Worm (Caenorhabditis elegans) whole organism, L2 larva: ENCODE measurements around the gene F14F9.3.

ENCODE experiments used
- C34F6.9 ChIP-seq: fragments of 150-350 bp; optimal IDR thresholded peaks from 2 replicates; lab custom pipeline; 2014; ENCODE audit warnings: missing biosample characterization, missing genetic modification characterization
- F13H6.1 ChIP-seq: sonication (generic microtip); optimal IDR thresholded peaks from 2 replicates; lab custom pipeline; 2016; ENCODE audit warnings: missing genetic modification characterization, missing compliant biosample characterization
- R02D3.7 ChIP-seq: fragments of 150-350 bp; optimal IDR thresholded peaks from 2 replicates; lab custom pipeline; 2014; ENCODE audit warnings: missing biosample characterization, missing genetic modification characterization
- Y55F3AM.14 ChIP-seq: fragments of 200-800 bp; sonication (Bioruptor generic); optimal IDR thresholded peaks from 2 replicates; lab custom pipeline; 2018; ENCODE audit warnings: mild to moderate bottlenecking, missing genetic modification characterization, missing compliant biosample characterization
- alr-1 ChIP-seq: fragments of 150-350 bp; optimal IDR thresholded peaks from 2 replicates; lab custom pipeline; 2014; ENCODE audit warnings: missing biosample characterization, missing genetic modification characterization
- aly-2 ChIP-seq: fragments of 150-350 bp; optimal IDR thresholded peaks from 2 replicates; lab custom pipeline; 2014; ENCODE audit warnings: missing biosample characterization, missing genetic modification characterization
- ceh-16 ChIP-seq: fragments of 150-350 bp; optimal IDR thresholded peaks from 2 replicates; lab custom pipeline; 2014; ENCODE audit warnings: missing biosample characterization, missing genetic modification characterization
- ceh-82 ChIP-seq: fragments of 150-350 bp; optimal IDR thresholded peaks from 2 replicates; lab custom pipeline; 2014; ENCODE audit warnings: missing biosample characterization, missing genetic modification characterization
- crh-2 ChIP-seq: sonication (generic microtip); optimal IDR thresholded peaks from 2 replicates; lab custom pipeline; 2017; ENCODE audit warnings: missing biosample characterization, missing genetic modification characterization
- dmd-4 ChIP-seq: sonication (generic microtip); optimal IDR thresholded peaks from 2 replicates; lab custom pipeline; 2017; ENCODE audit warnings: missing biosample characterization, missing genetic modification characterization
- egl-27 ChIP-seq: sonication (generic microtip); optimal IDR thresholded peaks from 3 replicates; lab custom pipeline; 2017; ENCODE audit warnings: missing biosample characterization, missing genetic modification reagents, missing genetic modification characterization
- elt-1 ChIP-seq: fragments of 150-350 bp; optimal IDR thresholded peaks from 2 replicates; lab custom pipeline; 2014; ENCODE audit warnings: missing biosample characterization, missing genetic modification characterization
- elt-3 ChIP-seq: sonication (generic microtip); optimal IDR thresholded peaks from 2 replicates; lab custom pipeline; 2017; ENCODE audit warnings: missing biosample characterization, missing genetic modification characterization
- gmeb-1 ChIP-seq: fragments of 150-350 bp; optimal IDR thresholded peaks from 2 replicates; lab custom pipeline; 2014; ENCODE audit warnings: missing biosample characterization, missing genetic modification characterization
- lin-13 ChIP-seq: fragments of 150-350 bp; optimal IDR thresholded peaks from 2 replicates; lab custom pipeline; 2014; ENCODE audit warnings: missing biosample characterization, missing genetic modification reagents, missing genetic modification characterization
- lin-39 ChIP-seq: fragments of 150-350 bp; optimal IDR thresholded peaks from 2 replicates; lab custom pipeline; 2014; ENCODE audit warnings: missing biosample characterization, missing genetic modification reagents, missing genetic modification characterization
- lsy-2 ChIP-seq, 2 experiments: fragments of 150-350 bp in 1 of 2; sonication (generic microtip) in 1 of 2; optimal IDR thresholded peaks; 2 replicates each; lab custom pipeline; 2014 to 2017; ENCODE audit warnings: missing biosample characterization in 2 of 2, missing genetic modification characterization in 2 of 2
- mab-5 ChIP-seq: fragments of 150-350 bp; optimal IDR thresholded peaks from 2 replicates; lab custom pipeline; 2014; ENCODE audit warnings: missing biosample characterization, missing genetic modification characterization
- nhr-10 ChIP-seq: sonication (generic microtip); optimal IDR thresholded peaks from 2 replicates; lab custom pipeline; 2017; ENCODE audit warnings: missing biosample characterization, missing genetic modification characterization
- nhr-11 ChIP-seq: fragments of 150-350 bp; optimal IDR thresholded peaks from 2 replicates; lab custom pipeline; 2014; ENCODE audit warnings: missing biosample characterization, missing genetic modification characterization
- nhr-12 ChIP-seq: fragments of 150-350 bp; optimal IDR thresholded peaks from 2 replicates; lab custom pipeline; 2014; ENCODE audit warnings: missing biosample characterization, missing genetic modification characterization
- nhr-129 ChIP-seq: fragments of 150-350 bp; optimal IDR thresholded peaks from 2 replicates; lab custom pipeline; 2014; ENCODE audit warnings: missing biosample characterization, missing genetic modification characterization
- nhr-21 ChIP-seq: fragments of 150-350 bp; optimal IDR thresholded peaks from 2 replicates; lab custom pipeline; 2014; ENCODE audit warnings: missing biosample characterization, missing genetic modification characterization
- nhr-23 ChIP-seq: fragments of 150-350 bp; optimal IDR thresholded peaks from 2 replicates; lab custom pipeline; 2014; ENCODE audit warnings: missing biosample characterization, missing genetic modification reagents, missing genetic modification characterization
- nhr-237 ChIP-seq: fragments of 150-350 bp; optimal IDR thresholded peaks from 2 replicates; lab custom pipeline; 2014; ENCODE audit warnings: missing biosample characterization, missing genetic modification characterization
- nhr-6 ChIP-seq: fragments of 150-350 bp; optimal IDR thresholded peaks from 2 replicates; lab custom pipeline; 2014; ENCODE audit warnings: missing biosample characterization, missing genetic modification characterization
- nhr-77 ChIP-seq: fragments of 150-350 bp; optimal IDR thresholded peaks from 2 replicates; lab custom pipeline; 2014; ENCODE audit warnings: missing biosample characterization, missing genetic modification characterization
- sem-4 ChIP-seq: fragments of 150-350 bp; optimal IDR thresholded peaks from 2 replicates; lab custom pipeline; 2014; ENCODE audit warnings: missing biosample characterization, missing genetic modification reagents, missing genetic modification characterization
- skn-1 ChIP-seq: sonication (generic microtip); optimal IDR thresholded peaks from 2 replicates; lab custom pipeline; 2017; ENCODE audit warnings: missing biosample characterization, missing genetic modification characterization
- sma-3 ChIP-seq: sonication (generic microtip); optimal IDR thresholded peaks from 2 replicates; lab custom pipeline; 2016; ENCODE audit warnings: missing genetic modification reagents, missing genetic modification characterization, missing compliant biosample characterization
- sma-9 ChIP-seq, 2 experiments: fragments of 150-350 bp in 1 of 2; sonication (generic microtip) in 1 of 2; optimal IDR thresholded peaks; 2 replicates each; lab custom pipeline; 2014 to 2016; ENCODE audit warnings: missing genetic modification characterization in 2 of 2, mild to moderate bottlenecking in 1 of 2, missing biosample characterization in 1 of 2, missing compliant biosample characterization in 1 of 2, missing genetic modification reagents in 1 of 2, moderate library complexity in 1 of 2
- snpc-4 ChIP-seq: fragments of 150-350 bp; optimal IDR thresholded peaks from 2 replicates; lab custom pipeline; 2014; ENCODE audit warnings: missing biosample characterization, missing genetic modification characterization
- unc-39 ChIP-seq: fragments of 150-350 bp; optimal IDR thresholded peaks from 2 replicates; lab custom pipeline; 2014; ENCODE audit warnings: missing biosample characterization, missing genetic modification characterization
- unc-55 ChIP-seq: fragments of 150-350 bp; sonication (generic microtip); optimal IDR thresholded peaks from 3 replicates; lab custom pipeline; 2014; ENCODE audit warnings: missing biosample characterization, missing genetic modification reagents, missing genetic modification characterization
- unc-62 ChIP-seq: fragments of 150-350 bp; optimal IDR thresholded peaks from 2 replicates; lab custom pipeline; 2014; ENCODE audit warnings: missing biosample characterization, missing genetic modification reagents, missing genetic modification characterization
- zag-1 ChIP-seq: fragments of 150-350 bp; optimal IDR thresholded peaks from 2 replicates; lab custom pipeline; 2014; ENCODE audit warnings: missing biosample characterization, missing genetic modification characterization
- ztf-1 ChIP-seq: fragments of 200-800 bp; sonication (Bioruptor generic); conservative IDR thresholded peaks from 2 replicates; pipeline ENCODE4 v1.3.6; 2022; ENCODE audit warnings: missing genetic modification characterization, missing compliant biosample characterization
- ztf-11 ChIP-seq: sonication (generic microtip); optimal IDR thresholded peaks from 2 replicates; lab custom pipeline; 2017; ENCODE audit warnings: missing biosample characterization, missing genetic modification characterization
- ztf-4 ChIP-seq: fragments of 150-350 bp; optimal IDR thresholded peaks from 2 replicates; lab custom pipeline; 2014; ENCODE audit warnings: missing biosample characterization, missing genetic modification characterization

F14F9.3 gene

DNA sequence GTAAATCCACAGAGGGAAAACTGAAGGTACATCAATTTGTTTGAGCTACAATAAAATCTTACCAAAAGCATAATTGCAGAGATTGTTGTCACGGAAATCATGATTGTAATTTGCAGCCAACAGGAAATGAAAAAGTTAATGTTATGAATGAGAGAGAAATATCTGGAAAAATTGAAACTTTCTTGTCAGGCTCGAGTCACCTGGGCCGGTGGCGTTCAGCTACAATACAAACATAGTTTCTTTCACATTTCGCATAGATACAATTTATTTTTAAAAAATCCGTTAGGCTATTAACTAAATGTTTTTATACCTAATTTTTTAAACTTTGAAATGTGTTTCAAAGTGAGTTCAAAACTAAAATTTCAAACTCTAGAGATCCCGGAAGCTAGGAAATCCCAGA is 19.6 kb downstream of the F14F9.3 start, which contains the start of gene srx-39:
srx-39 (minus strand) TSS at position 101 of the 400 bp plus-strand sequence.
- TF ChIP-seq alr-1 (no peak), lsy-2 (tag; optimal IDR thresholded peaks at IDR 0.05; lab: Kevin White, UChicago) (no peak), nhr-129 (tag; lab: Kevin White, UChicago) (no peak), nhr-21 (tag; lab: Kevin White, UChicago) (no peak), zag-1 (tag; lab: Kevin White, UChicago) (no peak)

ce11 chrV:5158302-5158701 is 20.3 kb downstream of the F14F9.3 start, which contains the start of gene abu-15:
TSS of gene abu-15 (plus strand) at chrV:5158602.
- TF ChIP-seq nhr-10 (tag; lab: Kevin White, UChicago): no peak
- no peak for TF ChIP-seq ceh-16 (tag; lab: Kevin White, UChicago)
- TF ChIP-seq crh-2 (tag; lab: Kevin White, UChicago): no peak
- TF ChIP-seq skn-1 (tag; lab: Kevin White, UChicago): no peak
- TF ChIP-seq lin-39: no peak
- TF ChIP-seq elt-1: no peak
- TF ChIP-seq dmd-4 (tag; lab: Kevin White, UChicago): no peak
- TF ChIP-seq nhr-237 (tag; lab: Kevin White, UChicago): no peak

DNA sequence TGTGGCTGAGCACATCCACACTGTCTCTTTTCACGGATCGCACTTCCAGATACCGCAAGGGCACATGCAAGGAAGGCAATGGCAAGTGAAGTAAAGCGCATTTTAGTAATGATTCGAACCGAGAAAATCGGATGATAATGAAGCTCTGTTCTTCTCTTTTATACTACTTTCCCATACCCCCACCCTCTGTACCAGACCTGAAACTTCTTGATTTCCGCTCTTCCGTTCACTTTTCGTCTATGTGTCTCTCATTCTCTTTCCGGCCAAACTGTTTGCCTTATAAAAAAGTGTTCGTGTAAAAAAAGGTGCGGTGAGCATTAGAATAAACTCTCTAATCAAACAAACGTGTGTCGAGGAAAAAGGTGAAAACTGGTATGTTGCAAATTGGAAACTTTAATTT is 23.8 kb downstream of the F14F9.3 start, which contains the start of gene abu-6:
abu-6 (minus strand) TSS at position 101 of the 400 bp plus-strand sequence.
- no peak for TF ChIP-seq Y55F3AM.14 (GFP tag; lab: Kevin White, UChicago)
- TF ChIP-seq dmd-4 (tag; lab: Kevin White, UChicago): no peak
- TF ChIP-seq R02D3.7 (tag; lab: Kevin White, UChicago): no peak
- TF ChIP-seq lin-39: no peak
- no peak for TF ChIP-seq egl-27 (tag; lab: Kevin White, UChicago)
- no peak for TF ChIP-seq nhr-237 (tag; lab: Kevin White, UChicago)
- TF ChIP-seq ceh-82 (tag; lab: Kevin White, UChicago): no peak
- no peak for TF ChIP-seq ztf-11
- TF ChIP-seq sma-3 (GFP tag; lab: Kevin White, UChicago): no peak
- no peak for TF ChIP-seq snpc-4 (tag; lab: Kevin White, UChicago)
- no peak for TF ChIP-seq elt-1
- no peak for TF ChIP-seq crh-2 (tag; lab: Kevin White, UChicago)
- no peak for TF ChIP-seq ztf-1 (GFP tag; lab: Robert Waterston, UW)
- TF ChIP-seq unc-55 (GFP tag; lab: Kevin White, UChicago): no peak
- no peak for TF ChIP-seq aly-2 (tag; lab: Kevin White, UChicago)

DNA sequence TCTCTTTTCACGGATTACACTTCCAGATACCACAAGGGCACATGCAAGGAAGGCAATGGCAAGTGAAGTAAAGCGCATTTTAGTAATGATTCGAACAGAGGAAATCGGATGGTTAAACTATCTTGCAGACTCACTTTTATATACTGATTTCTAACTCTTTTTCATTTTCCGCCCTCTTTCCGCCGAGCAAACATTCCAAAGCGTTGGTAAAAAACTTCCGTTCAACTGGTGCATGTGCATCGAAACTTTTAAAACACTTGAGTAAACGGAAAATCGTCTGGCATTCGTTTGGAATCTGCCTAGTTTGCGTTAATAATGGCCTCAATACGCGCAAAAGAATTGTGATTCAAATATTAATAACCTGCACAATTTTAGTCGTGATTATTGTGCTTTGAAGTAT is 26.7 kb downstream of the F14F9.3 start, which contains the start of gene abu-7:
abu-7 (minus strand) TSS at position 101 of the 400 bp plus-strand sequence.
- TF ChIP-seq elt-3 (tag; lab: Kevin White, UChicago) (no peak), lin-39 (no peak), lsy-2 (tag; optimal IDR thresholded peaks at IDR 0.05; lab: Kevin White, UChicago) (no peak), C34F6.9 (no peak), nhr-12 (tag; lab: Kevin White, UChicago) (no peak), nhr-11 (no peak), unc-39 (tag; lab: Kevin White, UChicago) (no peak), sma-3 (GFP tag; lab: Kevin White, UChicago) (no peak), nhr-23 (no peak), nhr-77 (tag; lab: Kevin White, UChicago) (no peak), gmeb-1 (no peak), egl-27 (tag; lab: Kevin White, UChicago) (no peak), nhr-6 (tag; lab: Kevin White, UChicago) (no peak), dmd-4 (tag; lab: Kevin White, UChicago) (no peak)

DNA sequence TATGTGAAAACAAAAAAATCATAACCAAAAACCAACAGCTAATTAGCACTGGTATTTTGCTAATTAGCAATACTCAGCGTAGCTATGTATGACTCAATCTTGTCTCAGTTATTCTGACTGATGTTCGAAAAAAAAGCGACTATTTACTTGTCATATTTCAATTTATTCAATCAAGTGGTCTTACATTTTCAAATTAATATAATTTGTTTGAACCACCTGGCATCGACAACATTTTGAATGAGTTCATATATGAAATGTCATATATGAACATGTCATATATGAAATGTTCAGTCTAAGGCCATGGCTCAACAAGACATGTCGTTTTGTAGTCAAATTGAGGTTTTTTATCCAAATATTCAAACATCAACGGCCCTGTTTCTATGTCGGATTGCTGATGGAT is 27.4 kb downstream of the F14F9.3 start, which contains the start of gene srw-140:
srw-140 (plus strand) TSS at position 301 of the 400 bp plus-strand sequence.
- TF ChIP-seq nhr-129 (tag; lab: Kevin White, UChicago) (no peak), sem-4 (no peak), dmd-4 (tag; lab: Kevin White, UChicago) (no peak), unc-55 (GFP tag; lab: Kevin White, UChicago) (no peak), egl-27 (tag; lab: Kevin White, UChicago) (no peak), nhr-12 (tag; lab: Kevin White, UChicago) (no peak)

DNA sequence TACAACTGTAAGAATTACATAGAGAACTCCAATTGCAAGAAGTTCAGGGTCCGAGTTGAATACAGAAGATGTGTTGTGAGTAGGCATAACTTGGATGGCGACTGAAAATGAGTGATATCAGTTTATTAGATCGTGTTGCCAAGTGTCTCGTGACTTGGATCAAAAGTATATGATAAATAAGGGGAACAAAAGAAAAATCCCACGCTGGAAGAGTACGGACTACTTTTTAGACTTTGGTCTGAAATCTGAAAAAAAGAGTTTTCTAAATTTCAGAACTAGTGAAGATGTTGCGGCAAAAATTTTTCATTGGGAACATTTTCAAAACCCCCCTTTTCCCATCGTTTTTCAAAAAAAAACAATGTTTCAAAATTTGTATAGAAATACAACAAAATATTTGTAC is 31.6 kb downstream of the F14F9.3 start, which contains the start of gene srt-64:
srt-64 (minus strand) TSS at position 101 of the 400 bp plus-strand sequence.
- TF ChIP-seq nhr-11 (no peak), egl-27 (tag; lab: Kevin White, UChicago) (no peak), nhr-12 (tag; lab: Kevin White, UChicago) (no peak), ztf-1 (GFP tag; lab: Robert Waterston, UW) (no peak), F13H6.1 (tag; lab: Kevin White, UChicago) (no peak), sma-9 (GFP tag; optimal IDR thresholded peaks at IDR 0.05; lab: Kevin White, UChicago) (no peak), sma-9 (tag; optimal IDR thresholded peaks at IDR 0.05; lab: Kevin White, UChicago) (no peak), unc-39 (tag; lab: Kevin White, UChicago) (no peak), ztf-4 (tag; lab: Kevin White, UChicago) (no peak), mab-5 (tag; lab: Kevin White, UChicago) (no peak), ztf-11 (no peak), unc-62 (no peak), C34F6.9 (no peak), skn-1 (tag; lab: Kevin White, UChicago) (no peak), nhr-21 (tag; lab: Kevin White, UChicago) (no peak), lin-13 (GFP tag; lab: Kevin White, UChicago) (no peak)
